Fruit fly (Drosophila melanogaster) whole organism, embryonic: Measurements from ENCODE around the gene Hacd1.
A peak's percentile ranks its signal among the peaks of the same experiment; 100 is the strongest.

Source experiments
- Bdp1 ChIP-seq: fragments of 200-800 bp; sonication (Bioruptor generic); optimal IDR thresholded peaks from 3 replicates; lab custom pipeline; 2016; ENCODE audit warnings: missing biosample characterization, missing genetic modification characterization
- Blimp-1 ChIP-seq: fragments of 200-800 bp; sonication (Bioruptor generic); optimal IDR thresholded peaks from 3 replicates; lab custom pipeline; 2018; ENCODE audit warnings: missing biosample characterization, missing genetic modification characterization, mild to moderate bottlenecking, moderate library complexity, missing genetic modification reagents
- CG10321 ChIP-seq: fragments of 200-800 bp; sonication (Bioruptor generic); IDR thresholded peaks from 2 replicates; pipeline ENCODE4 v1.3.6; 2022; ENCODE audit warnings: missing biosample characterization, missing genetic modification characterization
- CG14710 ChIP-seq: fragments of 200-800 bp; sonication (Bioruptor generic); optimal IDR thresholded peaks from 3 replicates; lab custom pipeline; 2019; ENCODE audit warnings: missing biosample characterization, mild to moderate bottlenecking, missing genetic modification characterization, moderate library complexity
- CG15514 ChIP-seq: fragments of 200-800 bp; sonication (Bioruptor generic); optimal IDR thresholded peaks from 3 replicates; lab custom pipeline; 2017; ENCODE audit warnings: missing biosample characterization, missing genetic modification characterization, mild to moderate bottlenecking, moderate library complexity, missing genetic modification reagents
- CG18011 ChIP-seq: fragments of 200-800 bp; sonication (Bioruptor generic); optimal IDR thresholded peaks from 2 replicates; lab custom pipeline; 2017; ENCODE audit warnings: missing biosample characterization, missing genetic modification characterization, mild to moderate bottlenecking, moderate library complexity, missing genotype
- CG1832 ChIP-seq: fragments of 200-800 bp; sonication (Bioruptor generic); optimal IDR thresholded peaks from 2 replicates; lab custom pipeline; 2017; ENCODE audit warnings: missing biosample characterization, mild to moderate bottlenecking, missing genetic modification characterization, inconsistent platforms
- CG18764 ChIP-seq: fragments of 200-800 bp; sonication (Bioruptor generic); optimal IDR thresholded peaks from 3 replicates; lab custom pipeline; 2016; ENCODE audit warnings: missing biosample characterization, missing genetic modification characterization
- CG2712 ChIP-seq: fragments of 200-800 bp; optimal IDR thresholded peaks from 3 replicates; lab custom pipeline; 2019; ENCODE audit warnings: missing biosample characterization, mild to moderate bottlenecking, missing genetic modification characterization, moderate library complexity
- CG34224 ChIP-seq: fragments of 200-800 bp; sonication (Bioruptor generic); IDR thresholded peaks from 3 replicates; pipeline ENCODE4 v1.3.6; 2022; ENCODE audit warnings: missing biosample characterization, missing genetic modification characterization; ENCODE audit not compliant: partially characterized antibody
- CG4360 ChIP-seq: fragments of 200-800 bp; sonication (Bioruptor generic); IDR thresholded peaks from 2 replicates; pipeline ENCODE4 v1.3.6; 2022; ENCODE audit warnings: missing biosample characterization, missing genetic modification characterization
- CG4424 ChIP-seq: fragments of 200-800 bp; sonication (Bioruptor generic); optimal IDR thresholded peaks from 3 replicates; lab custom pipeline; 2016; ENCODE audit warnings: missing biosample characterization, missing genetic modification characterization
- CHES-1-like ChIP-seq: fragments of 200-800 bp; sonication (Bioruptor generic); optimal IDR thresholded peaks from 2 replicates; lab custom pipeline; 2016; ENCODE audit warnings: missing biosample characterization, missing genetic modification characterization
- Dip2 ChIP-seq: fragments of 200-800 bp; sonication (Bioruptor generic); IDR thresholded peaks from 2 replicates; pipeline ENCODE4 v1.3.6; 2022; ENCODE audit warnings: missing biosample characterization, missing genetic modification characterization
- Dll ChIP-seq: fragments of 200-800 bp; sonication (Bioruptor generic); IDR thresholded peaks from 4 replicates; pipeline ENCODE4 v1.3.6; 2022; ENCODE audit warnings: missing biosample characterization, missing genetic modification characterization; ENCODE audit not compliant: partially characterized antibody
- Dp ChIP-seq: fragments of 200-800 bp; sonication (Bioruptor generic); optimal IDR thresholded peaks from 2 replicates; lab custom pipeline; 2018; ENCODE audit warnings: missing biosample characterization, mild to moderate bottlenecking, missing genetic modification characterization, moderate library complexity
- E2f1 ChIP-seq: fragments of 200-800 bp; sonication (Bioruptor generic); IDR thresholded peaks from 2 replicates; pipeline ENCODE4 v1.3.6; 2022; ENCODE audit warnings: missing biosample characterization, missing genetic modification characterization
- E2f2 ChIP-seq: fragments of 200-800 bp; sonication (Bioruptor generic); IDR thresholded peaks from 2 replicates; pipeline ENCODE4 v1.3.6; 2022; ENCODE audit warnings: missing biosample characterization, missing genetic modification characterization
- HmgZ ChIP-seq: fragments of 200-800 bp; sonication (Bioruptor generic); optimal IDR thresholded peaks from 2 replicates; lab custom pipeline; 2018; ENCODE audit warnings: missing biosample characterization, mild to moderate bottlenecking, missing genetic modification characterization
- Meics ChIP-seq: fragments of 200-800 bp; sonication (Bioruptor generic); optimal IDR thresholded peaks from 2 replicates; lab custom pipeline; 2017; ENCODE audit warnings: missing biosample characterization, mild to moderate bottlenecking, missing genetic modification characterization
- Scr ChIP-seq: fragments of 200-800 bp; sonication (Bioruptor generic); IDR thresholded peaks from 2 replicates; pipeline ENCODE4 v1.3.6; 2022; ENCODE audit warnings: missing biosample characterization, missing genetic modification characterization; ENCODE audit not compliant: partially characterized antibody
- Sry-δ ChIP-seq: fragments of 200-800 bp; sonication (Bioruptor generic); optimal IDR thresholded peaks from 2 replicates; lab custom pipeline; 2016; ENCODE audit warnings: missing biosample characterization, missing genetic modification characterization
- Usf ChIP-seq: fragments of 200-800 bp; sonication (Bioruptor generic); optimal IDR thresholded peaks from 2 replicates; lab custom pipeline; 2017; ENCODE audit warnings: missing genotype, missing biosample characterization, missing genetic modification characterization
- Xbp1 ChIP-seq: fragments of 200-800 bp; sonication (Bioruptor generic); optimal IDR thresholded peaks from 3 replicates; lab custom pipeline; 2016; ENCODE audit warnings: missing biosample characterization, mild to moderate bottlenecking, missing genetic modification characterization
- YL-1 ChIP-seq: fragments of 200-800 bp; sonication (Bioruptor generic); optimal IDR thresholded peaks from 3 replicates; lab custom pipeline; 2017; ENCODE audit warnings: missing biosample characterization, mild to moderate bottlenecking, missing genetic modification characterization
- chinmo ChIP-seq: fragments of 200-800 bp; sonication (Bioruptor generic); IDR thresholded peaks from 4 replicates; pipeline ENCODE4 v1.3.6; 2022; ENCODE audit warnings: missing biosample characterization, missing genetic modification characterization; ENCODE audit not compliant: partially characterized antibody
- crp ChIP-seq, 2 experiments: fragments of 200-800 bp; sonication (Bioruptor generic); optimal IDR thresholded peaks; 2 replicates in 1 of 2; 3 replicates in 1 of 2; lab custom pipeline; 2017; ENCODE audit warnings: missing biosample characterization in 2 of 2, missing genetic modification characterization in 2 of 2, mild to moderate bottlenecking in 1 of 2, moderate library complexity in 1 of 2
- dm ChIP-seq: fragments of 200-800 bp; sonication (Bioruptor generic); optimal IDR thresholded peaks from 3 replicates; lab custom pipeline; 2016; ENCODE audit warnings: missing biosample characterization, missing genetic modification characterization
- dpn ChIP-seq, 2 experiments: fragments of 200-800 bp; sonication (Bioruptor generic); optimal IDR thresholded peaks; 3 replicates each; lab custom pipeline; 2016; ENCODE audit warnings: missing biosample characterization in 2 of 2, missing genetic modification characterization in 2 of 2
- fd3F ChIP-seq: fragments of 200-800 bp; sonication (Bioruptor generic); optimal IDR thresholded peaks from 2 replicates; lab custom pipeline; 2018; ENCODE audit warnings: missing biosample characterization, mild to moderate bottlenecking, missing genetic modification characterization, moderate library complexity
- gcm ChIP-seq: fragments of 200-800 bp; sonication (Bioruptor generic); optimal IDR thresholded peaks from 2 replicates; lab custom pipeline; 2019; ENCODE audit warnings: missing biosample characterization, mild to moderate bottlenecking, missing genetic modification characterization, moderate library complexity
- mld ChIP-seq: fragments of 200-800 bp; sonication (Bioruptor generic); IDR thresholded peaks from 3 replicates; pipeline ENCODE4 v1.3.6; 2022; ENCODE audit warnings: missing biosample characterization, missing genetic modification characterization; ENCODE audit not compliant: partially characterized antibody
- nerfin-1 ChIP-seq: fragments of 200-800 bp; sonication (Bioruptor generic); optimal IDR thresholded peaks from 3 replicates; lab custom pipeline; 2019; ENCODE audit warnings: missing biosample characterization, mild to moderate bottlenecking, missing genetic modification characterization, moderate library complexity
- org-1 ChIP-seq: fragments of 200-800 bp; sonication (Bioruptor generic); optimal IDR thresholded peaks from 2 replicates; lab custom pipeline; 2017; ENCODE audit warnings: missing biosample characterization, missing genetic modification characterization
- pzg ChIP-seq: fragments of 200-800 bp; sonication (Bioruptor generic); optimal IDR thresholded peaks from 3 replicates; lab custom pipeline; 2018; ENCODE audit warnings: missing biosample characterization, mild to moderate bottlenecking, missing genetic modification characterization, moderate library complexity
- row ChIP-seq: fragments of 200-800 bp; sonication (Bioruptor generic); IDR thresholded peaks from 3 replicates; pipeline ENCODE4 v1.3.6; 2022; ENCODE audit warnings: missing biosample characterization, missing genetic modification characterization
- sd ChIP-seq: fragments of 200-800 bp; sonication (Bioruptor generic); optimal IDR thresholded peaks from 3 replicates; lab custom pipeline; 2018; ENCODE audit warnings: missing biosample characterization, mild to moderate bottlenecking, missing genetic modification characterization, moderate library complexity
- sima ChIP-seq: fragments of 200-800 bp; sonication (Bioruptor generic); optimal IDR thresholded peaks from 2 replicates; lab custom pipeline; 2016; ENCODE audit warnings: missing biosample characterization, missing genetic modification characterization
- toy ChIP-seq: fragments of 200-800 bp; sonication (Bioruptor generic); IDR thresholded peaks from 2 replicates; pipeline ENCODE4 v1.3.6; 2022; ENCODE audit warnings: missing biosample characterization, missing genetic modification characterization
- twi ChIP-seq: fragments of 200-800 bp; optimal IDR thresholded peaks from 2 replicates; lab custom pipeline; 2019; ENCODE audit warnings: missing biosample characterization, mild to moderate bottlenecking, missing genetic modification characterization, moderate library complexity

Gene Hacd1

DNA sequence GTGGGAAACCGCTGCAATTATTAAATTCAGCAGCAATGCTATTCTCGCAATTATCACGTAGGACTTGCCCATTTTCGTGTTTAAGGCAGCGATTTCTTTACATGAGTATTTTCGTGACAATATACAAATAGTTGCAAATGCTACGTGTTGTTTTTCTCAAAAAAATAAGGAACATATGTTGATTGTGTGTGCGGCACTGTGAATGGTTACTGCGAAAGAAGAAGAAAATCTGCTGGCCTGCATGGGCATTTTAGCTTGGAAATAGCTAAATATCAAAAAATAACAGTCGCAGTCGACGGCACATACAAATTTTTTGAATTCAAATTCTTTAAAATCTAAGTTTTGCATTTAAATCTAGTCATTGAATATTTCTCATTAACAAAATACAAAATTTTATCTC, 38.4 kb upstream of the Hacd1 start, which contains the start of gene CG6766 (continued):
- peak; percentile 49 for TF ChIP-seq E2f2 (GFP tag; lab: Robert Waterston, UW)
- TF ChIP-seq CG18764: no peak
- TF ChIP-seq dm (GFP tag; lab: Kevin White, UChicago): peak; percentile 52
- TF ChIP-seq sima (GFP tag; lab: Kevin White, UChicago): no peak
- no peak for TF ChIP-seq dpn (GFP tag; optimal IDR thresholded peaks at IDR 0.05; lab: Kevin White, UChicago)
- peak; percentile 29; the same call in 1 of the 4 replicates for TF ChIP-seq Dll (GFP tag; lab: Robert Waterston, UW)
- TF ChIP-seq Xbp1: peak; percentile 72
- TF ChIP-seq YL-1 (GFP tag; lab: Kevin White, UChicago): peak; percentile 57
- TF ChIP-seq Dp (GFP tag; lab: Kevin White, UChicago): peak; percentile 42
- peak; percentile 35 for TF ChIP-seq Sry-δ (GFP tag; lab: Kevin White, UChicago)
- TF ChIP-seq CG15514 (GFP tag; lab: Kevin White, UChicago): peak; percentile 23
- no peak for TF ChIP-seq Bdp1 (GFP tag; lab: Kevin White, UChicago)
- TF ChIP-seq Usf (GFP tag; lab: Kevin White, UChicago): no peak
- TF ChIP-seq E2f1 (GFP tag; lab: Robert Waterston, UW): no peak
- no peak for TF ChIP-seq toy
- TF ChIP-seq CG2712 (tag; lab: Kevin White, UChicago): peak; percentile 15
- peak; percentile 5 for TF ChIP-seq CHES-1-like (GFP tag; lab: Kevin White, UChicago)
- TF ChIP-seq CG18011: no peak
- peak; percentile 68 for TF ChIP-seq pzg (GFP tag; lab: Kevin White, UChicago)
- TF ChIP-seq Dip2 (GFP tag; lab: Robert Waterston, UW): no peak
- no peak for TF ChIP-seq org-1 (GFP tag; lab: Kevin White, UChicago)
- TF ChIP-seq CG10321: no peak
- TF ChIP-seq CG4360: no peak
- TF ChIP-seq Scr (GFP tag; lab: Robert Waterston, UW): peak; percentile 36; the same call in 1 of the 2 replicates
- peak; percentile 77 for TF ChIP-seq twi (tag; lab: Kevin White, UChicago)
- peak; percentile 62 for TF ChIP-seq sd (tag; lab: Kevin White, UChicago)
- peak; percentile 64 for TF ChIP-seq HmgZ (tag; lab: Kevin White, UChicago)
- TF ChIP-seq CG34224 (GFP tag; lab: Robert Waterston, UW): no peak
- peak; percentile 6 to 88 for TF ChIP-seq crp (GFP tag; optimal IDR thresholded peaks at IDR 0.05; lab: Kevin White, UChicago)
- no peak for TF ChIP-seq Blimp-1 (GFP tag; lab: Kevin White, UChicago)
- peak; percentile 80 for TF ChIP-seq row (GFP tag; lab: Robert Waterston, UW)
- TF ChIP-seq fd3F (GFP tag; lab: Kevin White, UChicago): no peak
- no peak for TF ChIP-seq mld (GFP tag; lab: Robert Waterston, UW)
- TF ChIP-seq CG14710: peak; percentile 31
- TF ChIP-seq chinmo (GFP tag; lab: Robert Waterston, UW): no peak
- peak; percentile 91 for TF ChIP-seq nerfin-1 (tag; lab: Kevin White, UChicago)
- TF ChIP-seq CG4424: no peak
- TF ChIP-seq Meics (GFP tag; lab: Kevin White, UChicago): no peak
- TF ChIP-seq gcm (GFP tag; lab: Kevin White, UChicago): no peak
- TF ChIP-seq CG1832 (GFP tag; lab: Kevin White, UChicago): no peak
